Worm (Caenorhabditis elegans) whole organism, L4/young adult: ENCODE results near the gene R02D5.7.

Experiments used
- W03F9.2 ChIP-seq: fragments of 150-350 bp; optimal IDR thresholded peaks from 2 replicates; lab custom pipeline; 2014; ENCODE audit warnings: missing biosample characterization, missing genetic modification characterization
- dao-5 ChIP-seq: sonication (generic microtip); optimal IDR thresholded peaks from 2 replicates; lab custom pipeline; 2016; ENCODE audit warnings: missing genotype, missing genetic modification characterization, moderate library complexity, missing compliant biosample characterization
- him-1 ChIP-seq: sonication (generic microtip); optimal IDR thresholded peaks from 2 replicates; lab custom pipeline; 2016; ENCODE audit warnings: missing genotype, missing genetic modification reagents, missing genetic modification characterization, missing compliant biosample characterization

The R02D5.7 gene

ce11 chrV:14506713-14507675 lies 25.7 kb upstream of the R02D5.7 start:
- no peak for TF ChIP-seq dao-5 (tag; lab: Kevin White, UChicago)
- TF ChIP-seq him-1 (tag; lab: Kevin White, UChicago), result no peak
- TF ChIP-seq W03F9.2, result no peak

- TF ChIP-seq him-1 (tag; lab: Kevin White, UChicago) (no peak), dao-5 (tag; lab: Kevin White, UChicago) (no peak), W03F9.2 (no peak)
Measured at ce11 chrV:14505745-14506214, 24.5 kb upstream of the R02D5.7 start.

- TF ChIP-seq him-1 (tag; lab: Kevin White, UChicago) (no peak), dao-5 (tag; lab: Kevin White, UChicago) (no peak), W03F9.2 (no peak)
Measured at ce11 chrV:14504774-14505173, 23.5 kb upstream of the R02D5.7 start.

ce11 chrV:14504120-14504519 lies 22.8 kb upstream of the R02D5.7 start:
- TF ChIP-seq W03F9.2, result no peak
- TF ChIP-seq dao-5 (tag; lab: Kevin White, UChicago), result no peak
- TF ChIP-seq him-1 (tag; lab: Kevin White, UChicago), result no peak

ce11 chrV:14503065-14503464 lies 21.8 kb upstream of the R02D5.7 start:
- no peak for TF ChIP-seq dao-5 (tag; lab: Kevin White, UChicago)
- TF ChIP-seq him-1 (tag; lab: Kevin White, UChicago), result no peak

ce11 chrV:14501136-14501535 lies 19.8 kb upstream of the R02D5.7 start, which contains the start of gene R02D5.24:
TSS of gene R02D5.24 (plus strand) at chrV:14501340.
- TF ChIP-seq W03F9.2 (no peak), him-1 (tag; lab: Kevin White, UChicago) (no peak), dao-5 (tag; lab: Kevin White, UChicago) (no peak)

- no peak for TF ChIP-seq dao-5 (tag; lab: Kevin White, UChicago)
- TF ChIP-seq him-1 (tag; lab: Kevin White, UChicago), result no peak
- no peak for TF ChIP-seq W03F9.2
Measured at ce11 chrV:14500554-14500953, 19.3 kb upstream of the R02D5.7 start.

- TF ChIP-seq dao-5 (tag; lab: Kevin White, UChicago) (no peak), W03F9.2 (no peak), him-1 (tag; lab: Kevin White, UChicago) (no peak)
Measured at ce11 chrV:14499074-14499864, 18.0 kb upstream of the R02D5.7 start.

ce11 chrV:14498204-14498603 lies 16.9 kb upstream of the R02D5.7 start:
- no peak for TF ChIP-seq dao-5 (tag; lab: Kevin White, UChicago)
- no peak for TF ChIP-seq him-1 (tag; lab: Kevin White, UChicago)
- TF ChIP-seq W03F9.2, result no peak

ce11 chrV:14496446-14496845 lies 15.1 kb upstream of the R02D5.7 start:
- TF ChIP-seq him-1 (tag; lab: Kevin White, UChicago) (no peak), W03F9.2 (no peak), dao-5 (tag; lab: Kevin White, UChicago) (no peak)

- TF ChIP-seq dao-5 (tag; lab: Kevin White, UChicago) (no peak), W03F9.2 (no peak), him-1 (tag; lab: Kevin White, UChicago) (no peak)
Measured at ce11 chrV:14495493-14495892, 14.2 kb upstream of the R02D5.7 start.

- TF ChIP-seq dao-5 (tag; lab: Kevin White, UChicago) (no peak), him-1 (tag; lab: Kevin White, UChicago) (no peak)
Measured at ce11 chrV:14493665-14494064, 12.4 kb upstream of the R02D5.7 start.

- TF ChIP-seq W03F9.2 (no peak), him-1 (tag; lab: Kevin White, UChicago) (no peak), dao-5 (tag; lab: Kevin White, UChicago) (no peak)
Measured at ce11 chrV:14491097-14491496, 9.8 kb upstream of the R02D5.7 start.

- TF ChIP-seq him-1 (tag; lab: Kevin White, UChicago), result no peak
- TF ChIP-seq W03F9.2, result no peak
- no peak for TF ChIP-seq dao-5 (tag; lab: Kevin White, UChicago)
Measured at ce11 chrV:14484582-14484981, 3.3 kb upstream of the R02D5.7 start, which contains the start of gene R02D5.4. TSS of gene R02D5.4 (minus strand) at chrV:14484682.
